Worm (Caenorhabditis elegans): ENCODE data around the gene F59B10.3.

F59B10.3 gene

DNA sequence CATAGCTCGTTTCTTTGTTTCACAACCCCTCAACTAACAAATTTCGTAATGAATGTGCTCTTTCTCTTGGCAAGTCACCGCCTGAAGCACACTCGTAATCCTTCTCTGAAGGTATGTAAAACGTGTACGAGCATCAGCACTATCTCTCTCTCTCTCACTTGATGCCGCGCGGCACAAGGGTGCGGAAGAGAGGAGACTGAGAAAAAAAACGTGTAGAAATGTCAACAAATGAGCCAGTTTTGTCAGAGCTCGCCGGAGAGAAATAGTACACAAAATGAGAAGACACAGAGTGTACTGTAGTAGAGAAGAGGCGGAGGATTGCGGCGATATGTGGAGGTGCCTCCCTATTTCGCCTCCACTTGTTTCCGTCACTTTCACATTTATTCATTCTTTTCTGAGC lies at the start of gene F59B10.3:
TSS of gene F59B10.3 (plus strand) at position 301 of the 400 bp plus-strand sequence.
- TF ChIP-seq lin-15B (tag; optimal IDR thresholded peaks at IDR 0.05): no peak
- no peak for TF ChIP-seq elt-3 (tag; optimal IDR thresholded peaks at IDR 0.05)

DNA sequence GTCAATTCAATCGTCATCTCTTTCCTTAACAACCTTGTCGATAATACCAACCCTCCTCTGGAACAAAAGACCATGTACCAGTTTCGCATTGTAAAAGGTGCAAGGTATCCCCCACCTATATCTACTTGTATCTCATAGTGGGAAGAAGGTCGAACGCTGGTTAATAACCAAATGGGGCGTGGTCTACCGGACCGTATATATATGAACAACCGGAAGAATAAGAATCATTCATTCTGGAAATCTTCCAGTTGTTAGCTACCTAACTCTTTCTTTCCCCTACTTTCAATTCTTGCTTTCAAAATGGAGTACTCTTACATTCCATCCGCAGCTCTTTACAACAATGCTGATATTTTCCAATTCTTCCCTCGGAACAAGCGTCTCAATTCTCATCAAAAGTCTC lies 49.1 kb upstream of the F59B10.3 start, which contains the start of gene ZK673.5:
TSS of gene ZK673.5 (plus strand) at position 301 of the 400 bp plus-strand sequence.
- TF ChIP-seq dsc-1 (tag; optimal IDR thresholded peaks at IDR 0.05) (no peak), sox-4 (tag; optimal IDR thresholded peaks at IDR 0.05) (no peak), grh-1 (GFP tag; IDR thresholded peaks at IDR 0.05) (no peak), nhr-28 (tag; optimal IDR thresholded peaks at IDR 0.05) (no peak), ceh-82 (tag; optimal IDR thresholded peaks at IDR 0.05) (no peak), fkh-4 (tag; optimal IDR thresholded peaks at IDR 0.05; ENCODE audit: borderline replicate concordance) (no peak), hlh-4 (tag; optimal IDR thresholded peaks at IDR 0.05) (no peak), mab-9 (GFP tag; IDR thresholded peaks at IDR 0.05) (no peak), lin-14 (GFP tag; optimal IDR thresholded peaks at IDR 0.05) (no peak), hpl-2 (GFP tag; optimal IDR thresholded peaks at IDR 0.05) (no peak), lin-35 (GFP tag; optimal IDR thresholded peaks at IDR 0.05) (no peak), ceh-88 (GFP tag; IDR thresholded peaks at IDR 0.05) (no peak)

DNA sequence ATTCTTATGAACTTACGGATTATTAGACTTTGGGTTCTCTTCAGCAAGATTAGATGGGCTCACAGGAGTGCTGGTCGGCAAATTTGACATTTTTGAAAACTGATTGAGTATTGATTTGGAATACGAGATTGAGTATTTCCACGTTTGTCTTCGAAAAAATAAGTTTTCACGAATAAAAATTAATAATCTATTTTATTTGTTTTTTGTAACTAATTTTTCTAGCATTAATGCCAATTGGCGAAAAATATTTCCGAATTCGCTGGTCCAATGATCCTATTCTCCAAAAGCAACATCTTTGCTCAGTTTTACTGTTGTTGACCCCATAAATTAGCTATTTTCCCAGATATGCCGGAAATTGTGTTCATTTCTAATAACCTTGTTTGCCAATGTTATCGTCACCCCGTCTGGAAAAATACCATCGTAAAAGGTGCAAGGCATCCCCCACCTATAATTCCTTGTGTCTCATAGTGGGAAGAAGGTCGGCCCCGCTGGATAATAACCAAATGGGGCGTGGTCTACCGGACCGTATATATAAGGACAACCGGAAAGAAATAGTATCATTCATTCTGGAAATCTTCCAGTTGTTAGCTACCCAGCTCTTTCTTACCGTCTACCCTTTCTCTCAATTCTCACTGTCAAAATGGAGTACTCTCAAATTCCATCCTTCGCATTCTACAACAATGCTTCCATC lies 46.0 kb upstream of the F59B10.3 start, which contains the start of the genes ZK673.6 and sdz-37:
TSS of gene ZK673.6 (minus strand) at position 101 of the 691 bp plus-strand sequence.
TSS of gene sdz-37 (plus strand) at position 641 of the 691 bp plus-strand sequence.
- TF ChIP-seq mep-1 (tag; optimal IDR thresholded peaks at IDR 0.05) (no peak), F16B12.6 (tag; optimal IDR thresholded peaks at IDR 0.05) (no peak), fkh-4 (tag; optimal IDR thresholded peaks at IDR 0.05; ENCODE audit: borderline replicate concordance) (no peak), nhr-11 (tag; optimal IDR thresholded peaks at IDR 0.05) (no peak), fkh-8 (tag; optimal IDR thresholded peaks at IDR 0.05) (no peak), lin-13 (GFP tag; optimal IDR thresholded peaks at IDR 0.05) (no peak)

DNA sequence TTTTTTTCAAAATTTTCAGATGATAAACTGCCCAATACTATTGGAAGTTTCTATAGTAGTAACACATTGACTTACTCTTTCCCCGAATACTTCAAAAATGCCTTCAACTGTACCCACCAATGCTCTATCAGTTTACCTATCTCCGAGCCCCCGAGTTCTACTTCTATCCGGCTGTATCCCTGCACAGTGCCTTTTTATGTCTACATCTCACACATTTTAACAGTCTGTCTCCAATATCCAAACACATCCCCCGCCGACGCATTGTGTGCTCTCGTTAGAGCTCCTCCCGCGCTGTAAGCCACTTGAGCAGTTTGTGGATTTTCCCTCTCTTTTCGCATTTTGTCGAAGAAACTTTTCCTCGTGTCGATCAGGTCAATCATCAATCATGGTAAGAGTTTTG lies 43.8 kb upstream of the F59B10.3 start, which contains the start of gene tnc-2:
TSS of gene tnc-2 (plus strand) at position 301 of the 400 bp plus-strand sequence.
- no peak for TF ChIP-seq efl-3 (GFP tag; optimal IDR thresholded peaks at IDR 0.05)
- no peak for TF ChIP-seq skn-1 (tag; optimal IDR thresholded peaks at IDR 0.05)
- TF ChIP-seq efl-1 (optimal IDR thresholded peaks at IDR 0.05): no peak
- peak in 1 of 2 experiments; percentile 51 for TF ChIP-seq efl-1 (GFP tag; optimal IDR thresholded peaks at IDR 0.05 in 1 of 2)

DNA sequence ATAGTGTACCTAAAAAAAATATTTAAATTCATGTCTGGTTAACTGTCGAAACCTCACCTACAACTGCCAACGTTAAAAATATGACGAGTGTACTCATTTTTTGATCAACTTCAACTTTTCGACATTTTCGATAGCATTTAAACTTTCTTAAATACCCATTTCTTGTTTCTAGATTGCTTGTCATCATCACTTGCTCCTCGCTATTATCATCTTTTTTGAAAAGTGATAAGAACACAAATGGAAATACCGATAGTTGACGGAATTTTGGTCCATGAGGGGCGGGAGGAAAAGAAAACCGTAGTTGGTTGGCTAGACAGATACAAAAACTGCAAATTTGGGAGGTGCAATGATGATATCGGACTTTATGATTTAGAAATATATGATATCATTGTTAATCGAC lies 40.2 kb upstream of the F59B10.3 start, which contains the start of gene clec-143:
TSS of gene clec-143 (minus strand) at position 139 of the 400 bp plus-strand sequence.
- TF ChIP-seq skn-1 (tag; optimal IDR thresholded peaks at IDR 0.05) (no peak), elt-2 (tag; optimal IDR thresholded peaks at IDR 0.05) (peak; percentile 57)

DNA sequence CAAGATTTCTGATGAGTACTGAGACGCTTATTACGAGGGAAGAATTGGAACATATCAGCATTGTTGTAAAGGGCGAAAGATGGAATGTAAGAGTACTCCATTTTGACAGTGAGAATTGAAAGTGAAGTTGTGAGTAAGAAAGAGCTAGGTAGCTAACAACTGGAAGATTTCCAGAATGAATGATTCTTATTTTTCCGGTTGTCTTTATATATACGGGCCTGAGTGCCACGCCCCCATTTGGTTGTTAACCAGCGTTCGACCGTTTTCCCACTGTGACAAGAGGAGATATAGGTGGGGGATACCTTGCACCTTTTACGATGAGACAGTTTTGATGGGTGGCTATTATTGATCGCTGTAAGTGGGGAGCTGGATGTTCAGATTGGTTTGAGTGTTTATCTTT lies 39.1 kb upstream of the F59B10.3 start, which contains the start of gene ZK666.1:
TSS of gene ZK666.1 (minus strand) at position 101 of the 400 bp plus-strand sequence.
- TF ChIP-seq grh-1 (GFP tag; IDR thresholded peaks at IDR 0.05) (no peak), unc-130 (tag; optimal IDR thresholded peaks at IDR 0.05) (no peak), tlp-1 (tag; optimal IDR thresholded peaks at IDR 0.05) (no peak), C34B4.2 (tag; optimal IDR thresholded peaks at IDR 0.05) (no peak), nhr-28 (tag; optimal IDR thresholded peaks at IDR 0.05) (no peak), C16A3.4 (tag; optimal IDR thresholded peaks at IDR 0.05) (no peak), nhr-12 (tag; optimal IDR thresholded peaks at IDR 0.05) (no peak), egl-27 (tag; optimal IDR thresholded peaks at IDR 0.05) (no peak), dpl-1 (GFP tag; optimal IDR thresholded peaks at IDR 0.05) (no peak), nhr-90 (tag; optimal IDR thresholded peaks at IDR 0.05; ENCODE audit: poor library complexity) (no peak), nhr-71 (tag; optimal IDR thresholded peaks at IDR 0.05) (no peak), ama-1 (optimal IDR thresholded peaks at IDR 0.05) (no peak), zip-4 (GFP tag; optimal IDR thresholded peaks at IDR 0.05) (no peak), nhr-237 (tag; optimal IDR thresholded peaks at IDR 0.05) (no peak)
